Worm (Caenorhabditis elegans): ENCODE results near the gene F21D9.11.

ce11 chrV:19212354-19212753, 39.6 kb upstream of the F21D9.11 start:
- TF ChIP-seq ama-1 (optimal IDR thresholded peaks at IDR 0.05): no peak
- no peak for TF ChIP-seq flt-1 (GFP tag; IDR thresholded peaks at IDR 0.05)
- no peak for TF ChIP-seq aly-1 (tag; optimal IDR thresholded peaks at IDR 0.05)
- no peak for TF ChIP-seq ceh-13 (GFP tag; optimal IDR thresholded peaks at IDR 0.05)
- no peak for TF ChIP-seq B0310.2 (tag; optimal IDR thresholded peaks at IDR 0.05)
- no peak for TF ChIP-seq F13C5.2 (tag; optimal IDR thresholded peaks at IDR 0.05)
- TF ChIP-seq hmg-4 (GFP tag; optimal IDR thresholded peaks at IDR 0.05): no peak
- TF ChIP-seq scrt-1 (GFP tag; IDR thresholded peaks at IDR 0.05): no peak
- no peak for TF ChIP-seq ceh-36 (tag; optimal IDR thresholded peaks at IDR 0.05)
- no peak for TF ChIP-seq hnd-1 (tag; optimal IDR thresholded peaks at IDR 0.05)
- no peak for TF ChIP-seq hmbx-1 (tag; optimal IDR thresholded peaks at IDR 0.05)
- no peak for TF ChIP-seq sea-1 (GFP tag; conservative IDR thresholded peaks at IDR 0.05)
- no peak for TF ChIP-seq tbx-11 (GFP tag; IDR thresholded peaks at IDR 0.05)
- TF ChIP-seq tra-4 (tag; optimal IDR thresholded peaks at IDR 0.05): no peak

Measured in whole organism, early embryonic.